Worm (Caenorhabditis elegans): Measurements from ENCODE around the gene T20B3.14.

DNA sequence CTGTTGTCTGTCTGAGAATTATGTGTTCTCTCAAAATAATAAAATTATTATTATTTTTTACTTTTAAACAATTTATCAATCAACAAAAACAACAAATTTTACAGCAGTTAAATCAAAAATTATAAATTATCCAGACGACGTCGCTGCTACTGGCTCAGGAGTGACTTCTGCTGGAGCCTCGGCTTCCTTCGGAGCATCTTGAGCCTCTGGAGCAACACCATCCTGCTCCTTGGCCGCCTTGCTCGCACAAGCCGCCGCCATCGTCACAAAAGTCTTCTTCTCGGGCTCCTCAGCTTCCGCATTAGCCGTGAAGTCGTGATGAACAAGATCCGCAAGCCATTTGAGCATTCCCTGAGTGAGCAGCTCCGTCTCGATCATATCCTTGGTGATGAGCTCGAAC is 28.4 kb downstream of the T20B3.14 start:
- TF ChIP-seq pha-2 (tag; optimal IDR thresholded peaks at IDR 0.05): no peak
- no peak for TF ChIP-seq F13H6.1 (tag; optimal IDR thresholded peaks at IDR 0.05)
- TF ChIP-seq nhr-11 (tag; optimal IDR thresholded peaks at IDR 0.05): no peak
- TF ChIP-seq madf-2 (tag; optimal IDR thresholded peaks at IDR 0.05): no peak
- no peak for TF ChIP-seq elt-2 (tag; optimal IDR thresholded peaks at IDR 0.05)
- TF ChIP-seq pha-4 (tag; optimal IDR thresholded peaks at IDR 0.05): no peak
